Worm (Caenorhabditis elegans): ENCODE results near the gene gst-36.

- no peak for TF ChIP-seq pqm-1 (tag; optimal IDR thresholded peaks at IDR 0.05)
- no peak for TF ChIP-seq elt-3 (tag; optimal IDR thresholded peaks at IDR 0.05)
- TF ChIP-seq dpl-1 (GFP tag; optimal IDR thresholded peaks at IDR 0.05), result no peak
- no peak for TF ChIP-seq ama-1 (optimal IDR thresholded peaks at IDR 0.05)
- no peak for TF ChIP-seq sptf-1 (tag; optimal IDR thresholded peaks at IDR 0.05)
- no peak for TF ChIP-seq Y116A8C.19 (tag; optimal IDR thresholded peaks at IDR 0.05; ENCODE audit: borderline replicate concordance)
- no peak for TF ChIP-seq irx-1 (tag; optimal IDR thresholded peaks at IDR 0.05)
- TF ChIP-seq pax-3 (tag; optimal IDR thresholded peaks at IDR 0.05), result no peak
Measured at ce11 chrX:9894844-9895243, 32.1 kb upstream of the gst-36 start, which contains the start of gene F21G4.3.

Measured in whole organism, L1 larva.